Fruit fly (Drosophila melanogaster): Measurements from ENCODE around the gene CG43072.

- TF ChIP-seq CTCF (optimal IDR thresholded peaks at IDR 0.05) (no peak), CG8478 (optimal IDR thresholded peaks at IDR 0.05) (no peak)
Measured at dm6 chr3L:21101316-21101715, 35.7 kb downstream of the CG43072 start.

All from S2 (cell line).